Worm (Caenorhabditis elegans) whole organism, young adult: ENCODE measurements around the gene clec-187.

ENCODE experiments used
- D2030.7 ChIP-seq: fragments of 200-800 bp; sonication (Bioruptor generic); IDR thresholded peaks from 2 replicates; pipeline ENCODE4 v1.3.6; 2022; ENCODE audit warnings: missing genetic modification reagents, missing genetic modification characterization, missing compliant biosample characterization
- F23B12.7 ChIP-seq: sonication (generic microtip); optimal IDR thresholded peaks from 2 replicates; lab custom pipeline; 2017; ENCODE audit warnings: missing genetic modification characterization, mild to moderate bottlenecking, missing compliant biosample characterization, antibody characterized with exemption, moderate library complexity; ENCODE audit not compliant: insufficient read depth
- F49E8.2 ChIP-seq: sonication (generic microtip); optimal IDR thresholded peaks from 3 replicates; lab custom pipeline; 2017; ENCODE audit warnings: missing genetic modification characterization, mild to moderate bottlenecking, missing compliant biosample characterization, antibody characterized with exemption, moderate library complexity; ENCODE audit not compliant: insufficient read depth
- F52B5.7 ChIP-seq: sonication (generic microtip); optimal IDR thresholded peaks from 2 replicates; lab custom pipeline; 2016; ENCODE audit warnings: mild to moderate bottlenecking, missing genetic modification characterization, missing compliant biosample characterization
- F57A8.1 ChIP-seq: fragments of 200-800 bp; sonication (Bioruptor generic); optimal IDR thresholded peaks from 2 replicates; lab custom pipeline; 2018; ENCODE audit warnings: mild to moderate bottlenecking, missing genetic modification characterization, moderate library complexity, missing compliant biosample characterization
- T26A5.8 ChIP-seq: sonication (generic microtip); optimal IDR thresholded peaks from 2 replicates; lab custom pipeline; 2016; ENCODE audit warnings: missing genetic modification characterization, missing compliant biosample characterization
- Y67H2A.10 ChIP-seq: fragments of 200-800 bp; sonication (Bioruptor generic); conservative IDR thresholded peaks from 2 replicates; pipeline ENCODE4 v1.3.6; 2022; ENCODE audit warnings: missing genetic modification reagents, missing genetic modification characterization, missing compliant biosample characterization
- attf-3 ChIP-seq: fragments of 200-800 bp; sonication (Bioruptor generic); conservative IDR thresholded peaks from 2 replicates; pipeline ENCODE4 v1.3.6; 2022; ENCODE audit warnings: missing genetic modification reagents, missing genetic modification characterization, missing compliant biosample characterization
- attf-5 ChIP-seq: fragments of 200-800 bp; sonication (Bioruptor generic); optimal IDR thresholded peaks from 2 replicates; lab custom pipeline; 2018; ENCODE audit warnings: mild to moderate bottlenecking, missing genetic modification characterization, missing compliant biosample characterization
- attf-6 ChIP-seq: fragments of 200-800 bp; sonication (Bioruptor generic); IDR thresholded peaks from 2 replicates; pipeline ENCODE4 v1.3.6; 2022; ENCODE audit warnings: missing genetic modification reagents, missing genetic modification characterization, missing compliant biosample characterization
- ccch-3 ChIP-seq: fragments of 200-800 bp; sonication (Bioruptor generic); optimal IDR thresholded peaks from 2 replicates; lab custom pipeline; 2018; ENCODE audit warnings: mild to moderate bottlenecking, missing genetic modification characterization, missing compliant biosample characterization
- ceh-27 ChIP-seq: fragments of 200-800 bp; sonication (Bioruptor generic); optimal IDR thresholded peaks from 2 replicates; lab custom pipeline; 2018; ENCODE audit warnings: mild to moderate bottlenecking, missing genetic modification characterization, moderate library complexity, missing compliant biosample characterization
- chd-7 ChIP-seq: sonication (generic microtip); optimal IDR thresholded peaks from 2 replicates; lab custom pipeline; 2016; ENCODE audit warnings: mild to moderate bottlenecking, missing genetic modification characterization, moderate library complexity, missing compliant biosample characterization
- dox-1 ChIP-seq: fragments of 200-800 bp; sonication (Bioruptor generic); IDR thresholded peaks from 2 replicates; pipeline ENCODE4 v1.3.6; 2022; ENCODE audit warnings: missing genetic modification reagents, missing genetic modification characterization, missing compliant biosample characterization
- dpl-1 ChIP-seq: fragments of 150-350 bp; optimal IDR thresholded peaks from 2 replicates; lab custom pipeline; 2014; ENCODE audit warnings: missing biosample characterization, missing genetic modification reagents, missing genetic modification characterization
- efl-1 ChIP-seq: fragments of 150-350 bp; optimal IDR thresholded peaks from 2 replicates; lab custom pipeline; 2014; ENCODE audit warnings: missing biosample characterization, missing genetic modification reagents, missing genetic modification characterization
- ekl-4 ChIP-seq: fragments of 200-800 bp; sonication (Bioruptor generic); IDR thresholded peaks from 2 replicates; pipeline ENCODE4 v1.3.6; 2022; ENCODE audit warnings: missing genetic modification reagents, missing genetic modification characterization, missing compliant biosample characterization
- ets-4 ChIP-seq: fragments of 200-800 bp; sonication (Bioruptor generic); optimal IDR thresholded peaks from 2 replicates; lab custom pipeline; 2018; ENCODE audit warnings: mild to moderate bottlenecking, missing genetic modification characterization, missing compliant biosample characterization
- fkh-3 ChIP-seq: sonication (generic microtip); optimal IDR thresholded peaks from 2 replicates; lab custom pipeline; 2016; ENCODE audit warnings: mild to moderate bottlenecking, missing genetic modification characterization, missing compliant biosample characterization
- hmg-1.2 ChIP-seq: fragments of 200-800 bp; sonication (Bioruptor generic); IDR thresholded peaks from 2 replicates; pipeline ENCODE4 v1.3.6; 2022; ENCODE audit warnings: missing genetic modification reagents, missing genetic modification characterization, missing compliant biosample characterization
- hsf-1 ChIP-seq: fragments of 200-800 bp; sonication (Bioruptor generic); IDR thresholded peaks from 2 replicates; pipeline ENCODE4 v1.3.6; 2022; ENCODE audit warnings: missing genetic modification reagents, missing genetic modification characterization, missing compliant biosample characterization
- lin-26 ChIP-seq: fragments of 200-800 bp; sonication (Bioruptor generic); IDR thresholded peaks from 2 replicates; pipeline ENCODE4 v1.3.6; 2022; ENCODE audit warnings: missing genetic modification reagents, missing genetic modification characterization, missing compliant biosample characterization
- lin-40 ChIP-seq: sonication (generic microtip); optimal IDR thresholded peaks from 2 replicates; lab custom pipeline; 2016; ENCODE audit warnings: missing genetic modification characterization, mild to moderate bottlenecking, missing compliant biosample characterization, missing genotype, missing genetic modification reagents
- lin-54 ChIP-seq: fragments of 200-800 bp; sonication (Bioruptor generic); optimal IDR thresholded peaks from 2 replicates; lab custom pipeline; 2018; ENCODE audit warnings: mild to moderate bottlenecking, missing genetic modification characterization, missing compliant biosample characterization
- lir-1 ChIP-seq: fragments of 200-800 bp; sonication (Bioruptor generic); conservative IDR thresholded peaks from 2 replicates; pipeline ENCODE4 v1.3.6; 2022; ENCODE audit warnings: missing genetic modification reagents, missing genetic modification characterization, missing compliant biosample characterization
- lsl-1 ChIP-seq: fragments of 200-800 bp; sonication (Bioruptor generic); optimal IDR thresholded peaks from 2 replicates; lab custom pipeline; 2018; ENCODE audit warnings: mild to moderate bottlenecking, missing genetic modification characterization, moderate library complexity, missing compliant biosample characterization
- madf-10 ChIP-seq: sonication (generic microtip); optimal IDR thresholded peaks from 2 replicates; lab custom pipeline; 2016; ENCODE audit warnings: mild to moderate bottlenecking, missing genetic modification characterization, missing compliant biosample characterization
- madf-6 ChIP-seq: fragments of 200-800 bp; sonication (Bioruptor generic); IDR thresholded peaks from 2 replicates; pipeline ENCODE4 v1.3.6; 2022; ENCODE audit warnings: missing genetic modification reagents, missing genetic modification characterization, missing compliant biosample characterization
- nfya-1 ChIP-seq: sonication (generic microtip); optimal IDR thresholded peaks from 2 replicates; lab custom pipeline; 2017; ENCODE audit warnings: antibody characterized with exemption, missing compliant biosample characterization, missing genetic modification characterization, borderline replicate concordance; ENCODE audit not compliant: insufficient read depth
- nfyb-1 ChIP-seq: fragments of 200-800 bp; sonication (Bioruptor generic); IDR thresholded peaks from 2 replicates; pipeline ENCODE4 v1.3.6; 2022; ENCODE audit warnings: missing genetic modification reagents, missing genetic modification characterization, missing compliant biosample characterization
- nhr-27 ChIP-seq: fragments of 200-800 bp; sonication (Bioruptor generic); optimal IDR thresholded peaks from 2 replicates; lab custom pipeline; 2018; ENCODE audit warnings: mild to moderate bottlenecking, missing genetic modification characterization, moderate library complexity, missing compliant biosample characterization
- nhr-80 ChIP-seq: sonication (generic microtip); optimal IDR thresholded peaks from 2 replicates; lab custom pipeline; 2016; ENCODE audit warnings: missing genetic modification characterization, missing compliant biosample characterization
- nhr-90 ChIP-seq: sonication (generic microtip); optimal IDR thresholded peaks from 2 replicates; lab custom pipeline; 2016; ENCODE audit warnings: missing genotype, mild to moderate bottlenecking, missing genetic modification characterization, missing compliant biosample characterization
- pha-4 ChIP-seq: fragments of 150-350 bp; sonication (generic microtip); optimal IDR thresholded peaks from 2 replicates; lab custom pipeline; 2014; ENCODE audit warnings: missing biosample characterization, missing genetic modification reagents, missing genetic modification characterization
- rcor-1 ChIP-seq: fragments of 200-800 bp; sonication (Bioruptor generic); IDR thresholded peaks from 2 replicates; pipeline ENCODE4 v1.3.6; 2022; ENCODE audit warnings: missing genetic modification reagents, missing genetic modification characterization, missing compliant biosample characterization
- rec-8 ChIP-seq, 2 experiments: sonication (generic microtip); optimal IDR thresholded peaks; 2 replicates each; lab custom pipeline; 2016; ENCODE audit warnings: mild to moderate bottlenecking in 2 of 2, missing genetic modification characterization in 2 of 2, missing genetic modification reagents in 2 of 2, missing genotype in 2 of 2, missing biosample characterization in 1 of 2, missing compliant biosample characterization in 1 of 2, moderate library complexity in 1 of 2
- repo-1 ChIP-seq: sonication (generic microtip); optimal IDR thresholded peaks from 2 replicates; lab custom pipeline; 2017; ENCODE audit warnings: mild to moderate bottlenecking, missing genetic modification characterization, missing compliant biosample characterization
- snpc-1.1 ChIP-seq: sonication (generic microtip); optimal IDR thresholded peaks from 2 replicates; lab custom pipeline; 2017; ENCODE audit warnings: missing genetic modification characterization, mild to moderate bottlenecking, missing compliant biosample characterization, antibody characterized with exemption, moderate library complexity, missing genotype, missing genetic modification reagents; ENCODE audit not compliant: insufficient read depth
- snpc-1.3 ChIP-seq: sonication (generic microtip); optimal IDR thresholded peaks from 2 replicates; lab custom pipeline; 2017; ENCODE audit warnings: missing genetic modification characterization, mild to moderate bottlenecking, missing compliant biosample characterization, antibody characterized with exemption, moderate library complexity, missing genotype, missing genetic modification reagents; ENCODE audit not compliant: insufficient read depth
- snpc-4 ChIP-seq, 5 experiments: fragments of 150-350 bp in 1 of 5; sonication (generic microtip) in 4 of 5; optimal IDR thresholded peaks; 2 replicates each; lab custom pipeline; 2014 to 2018; ENCODE audit warnings: missing genetic modification characterization in 5 of 5, missing biosample characterization in 3 of 5, antibody characterized with exemption in 2 of 5, mild to moderate bottlenecking in 2 of 5, missing compliant biosample characterization in 2 of 5, missing genotype in 2 of 5, moderate library complexity in 2 of 5, missing genetic modification reagents in 1 of 5
- sptf-2 ChIP-seq: fragments of 200-800 bp; sonication (Bioruptor generic); optimal IDR thresholded peaks from 2 replicates; lab custom pipeline; 2018; ENCODE audit warnings: mild to moderate bottlenecking, missing genetic modification characterization, missing compliant biosample characterization
- tbp1 ChIP-seq: fragments of 200-800 bp; sonication (Bioruptor generic); optimal IDR thresholded peaks from 2 replicates; lab custom pipeline; 2018; ENCODE audit warnings: mild to moderate bottlenecking, missing genetic modification characterization, missing compliant biosample characterization
- ztf-18 ChIP-seq: sonication (generic microtip); optimal IDR thresholded peaks from 2 replicates; lab custom pipeline; 2016; ENCODE audit warnings: missing genotype, mild to moderate bottlenecking, missing genetic modification characterization, missing compliant biosample characterization
- ztf-28 ChIP-seq: fragments of 200-800 bp; sonication (Bioruptor generic); IDR thresholded peaks from 2 replicates; pipeline ENCODE4 v1.3.6; 2022; ENCODE audit warnings: missing genetic modification reagents, missing genetic modification characterization, missing compliant biosample characterization

clec-187 gene

DNA sequence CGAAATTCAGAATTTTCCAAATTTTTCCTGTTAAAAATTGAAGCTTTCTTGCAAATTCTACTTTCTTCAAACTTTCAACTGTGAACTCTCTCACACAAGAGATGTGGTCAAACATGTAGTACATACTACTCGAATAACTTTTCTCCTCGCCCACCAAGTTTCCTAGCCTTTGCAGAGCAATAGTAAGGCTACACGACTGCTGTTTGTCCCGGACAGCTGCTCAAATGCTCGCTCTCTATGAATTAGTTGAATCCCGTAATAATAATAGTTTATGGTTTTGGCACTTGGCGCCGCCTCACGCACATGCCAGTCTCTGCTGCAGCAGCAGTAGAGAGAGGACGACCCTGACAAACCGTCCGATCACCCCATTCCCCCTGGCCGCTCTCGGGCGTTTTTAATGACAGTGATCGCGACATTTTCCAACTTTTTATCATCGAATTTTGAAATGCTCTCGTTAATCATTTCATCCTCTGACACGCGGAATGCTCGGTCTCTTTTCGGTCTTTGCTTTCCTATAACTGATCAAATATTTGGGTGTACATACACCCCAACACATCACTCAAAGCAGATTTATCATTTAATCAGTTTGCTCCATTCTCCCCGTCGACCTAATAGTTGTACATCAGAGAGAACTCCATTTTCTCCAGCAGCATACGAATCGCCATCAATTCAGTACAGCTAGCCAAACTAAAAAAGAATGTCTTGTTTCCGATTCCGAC lies 37.4 kb downstream of the clec-187 start (continued):
- no peak for TF ChIP-seq F23B12.7 (tag; lab: Kevin White, UChicago)
- no peak for TF ChIP-seq lin-54 (GFP tag; lab: Kevin White, UChicago)
- TF ChIP-seq nhr-80, result peak; percentile 100
- TF ChIP-seq rcor-1, result no peak
- no peak for TF ChIP-seq F52B5.7 (tag; lab: Kevin White, UChicago)
- no peak for TF ChIP-seq lir-1 (GFP tag; lab: Robert Waterston, UW)
- TF ChIP-seq ccch-3, result no peak
- peak; percentile 8 for TF ChIP-seq pha-4
- no peak for TF ChIP-seq D2030.7 (GFP tag; lab: Robert Waterston, UW)
- TF ChIP-seq F49E8.2 (tag; lab: Kevin White, UChicago), result no peak
- peak; percentile 84 for TF ChIP-seq ets-4 (GFP tag; lab: Kevin White, UChicago)
- no peak for TF ChIP-seq ceh-27
- peak; percentile 69 for TF ChIP-seq sptf-2 (GFP tag; lab: Kevin White, UChicago)
- no peak for TF ChIP-seq nfyb-1 (GFP tag; lab: Robert Waterston, UW)
- peak; percentile 11 for TF ChIP-seq repo-1
- no peak for TF ChIP-seq ekl-4 (GFP tag; lab: Robert Waterston, UW)
- no peak for TF ChIP-seq attf-3 (GFP tag; lab: Robert Waterston, UW)
- no peak for TF ChIP-seq T26A5.8 (tag; lab: Kevin White, UChicago)
- peak; percentile 37 for TF ChIP-seq madf-10 (tag; lab: Kevin White, UChicago)
- TF ChIP-seq lin-40 (tag; lab: Kevin White, UChicago), result peak; percentile 18
- peak; percentile 63 for TF ChIP-seq nhr-90 (tag; lab: Kevin White, UChicago)
- TF ChIP-seq efl-1, result no peak
- TF ChIP-seq attf-5 (GFP tag; lab: Kevin White, UChicago), result peak; percentile 41
- TF ChIP-seq hsf-1 (GFP tag; lab: Robert Waterston, UW), result no peak
- TF ChIP-seq lin-26, result no peak
- no peak for TF ChIP-seq nfya-1 (tag; lab: Kevin White, UChicago)
- TF ChIP-seq dpl-1, result no peak
- TF ChIP-seq rec-8 (tag; optimal IDR thresholded peaks at IDR 0.05; lab: Kevin White, UChicago), result no peak
- no peak for TF ChIP-seq Y67H2A.10
- no peak for TF ChIP-seq hmg-1.2
- TF ChIP-seq dox-1, result peak; percentile 83
- no peak for TF ChIP-seq ztf-18 (tag; lab: Kevin White, UChicago)
- no peak for TF ChIP-seq ztf-28 (GFP tag; lab: Robert Waterston, UW)
- no peak for TF ChIP-seq F57A8.1 (GFP tag; lab: Kevin White, UChicago)
- peak; percentile 14 for TF ChIP-seq tbp1 (GFP tag; lab: Kevin White, UChicago)

DNA sequence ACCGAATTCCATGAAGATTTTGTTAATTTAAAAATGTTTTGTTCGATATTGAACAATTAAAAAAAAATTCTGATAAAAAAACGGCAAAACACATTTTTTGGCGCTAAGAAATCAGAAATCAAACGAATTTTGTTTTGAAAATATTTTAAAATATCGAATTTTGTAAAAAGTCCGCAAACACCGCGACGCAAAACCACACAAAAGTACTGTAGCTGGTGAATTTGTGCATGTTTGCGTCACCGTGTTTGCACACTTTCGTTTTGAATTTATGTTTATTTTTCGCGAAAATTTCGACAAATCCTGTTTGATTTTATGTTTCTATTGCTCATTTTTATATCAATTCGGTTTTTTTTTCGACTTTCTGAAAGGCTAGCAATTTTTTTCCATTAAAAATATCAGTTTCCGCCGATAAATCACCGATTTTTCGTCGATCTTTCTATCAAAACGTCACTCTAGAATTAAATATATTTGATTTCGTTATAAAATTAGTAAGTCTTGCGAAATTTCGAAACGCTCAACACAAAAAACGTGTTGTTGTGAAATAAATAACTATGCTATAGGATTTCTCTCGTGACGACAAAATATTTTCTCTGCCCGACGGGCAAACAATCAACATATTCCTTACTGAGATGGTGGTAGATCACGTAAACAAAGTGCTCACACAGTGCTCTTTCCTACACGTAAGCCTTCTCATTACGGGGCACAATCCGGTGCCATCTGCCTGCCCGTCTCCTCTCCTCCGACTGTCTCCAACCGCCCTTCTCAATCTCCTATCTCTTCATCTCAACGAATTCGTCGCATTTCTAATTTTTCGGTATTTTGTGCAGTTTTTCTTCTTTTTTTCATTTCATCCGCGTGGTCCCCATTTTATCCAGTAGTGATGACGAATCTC lies 39.4 kb downstream of the clec-187 start:
- TF ChIP-seq fkh-3 (tag; lab: Kevin White, UChicago) (no peak), madf-6 (peak; percentile 87), snpc-1.1 (tag; lab: Kevin White, UChicago) (peak; percentile 71), F23B12.7 (tag; lab: Kevin White, UChicago) (peak; percentile 20), snpc-1.3 (tag; lab: Kevin White, UChicago) (peak; percentile 66), dpl-1 (peak; percentile 31), nhr-27 (no peak), attf-6 (GFP tag; lab: Robert Waterston, UW) (0 out of 2 replicates have a peak, but pooled peaks have one; percentile 36), chd-7 (no peak), tbp1 (GFP tag; lab: Kevin White, UChicago) (peak; percentile 37), snpc-4 (GFP tag; optimal IDR thresholded peaks at IDR 0.05; lab: Kevin White, UChicago) (peak; percentile 10), snpc-4 (tag; optimal IDR thresholded peaks at IDR 0.05; lab: Kevin White, UChicago) (peak in 3 of 4 experiments; percentile 49 to 80 (median 68)), rcor-1 (0 out of 2 replicates have a peak, but pooled peaks have one; percentile 32), hsf-1 (GFP tag; lab: Robert Waterston, UW) (no peak), lsl-1 (GFP tag; lab: Kevin White, UChicago) (peak; percentile 95)
